Fruit fly (Drosophila melanogaster): ENCODE measurements around the gene CG13375.

CG13375 gene

dm6 chrX:342422-343169, 47.8 kb upstream of the CG13375 start (continued):
- TF ChIP-seq cad (GFP tag; optimal IDR thresholded peaks at IDR 0.05) (no peak), NfI (GFP tag; optimal IDR thresholded peaks at IDR 0.05) (no peak), danr (GFP tag; IDR thresholded peaks at IDR 0.05) (no peak), dysf (GFP tag; IDR thresholded peaks at IDR 0.05) (0 out of 3 replicates have a peak, but pooled peaks have one; percentile 36), fru (optimal IDR thresholded peaks at IDR 0.05) (no peak), Drgx (GFP tag; IDR thresholded peaks at IDR 0.05) (peak; percentile 50; the same call in 1 of the 2 replicates), Myb (GFP tag; optimal IDR thresholded peaks at IDR 0.05) (no peak), btn (GFP tag; optimal IDR thresholded peaks at IDR 0.05) (no peak), CG15269 (tag; optimal IDR thresholded peaks at IDR 0.05) (peak; percentile 44), row (GFP tag; IDR thresholded peaks at IDR 0.05) (0 out of 3 replicates have a peak, but pooled peaks have one; percentile 20), Ssrp (tag; optimal IDR thresholded peaks at IDR 0.05) (peak; percentile 7), shn (GFP tag; optimal IDR thresholded peaks at IDR 0.05) (no peak), CG7556 (GFP tag; optimal IDR thresholded peaks at IDR 0.05) (peak; percentile 9), Adf1 (GFP tag; IDR thresholded peaks at IDR 0.05) (peak; percentile 68), Sox102F (GFP tag; optimal IDR thresholded peaks at IDR 0.05) (peak; percentile 60), Deaf1 (tag; optimal IDR thresholded peaks at IDR 0.05) (peak; percentile 67), cato (GFP tag; optimal IDR thresholded peaks at IDR 0.05; ENCODE audit: borderline replicate concordance) (no peak), Oli (tag; optimal IDR thresholded peaks at IDR 0.05) (peak; percentile 39), CG2712 (tag; optimal IDR thresholded peaks at IDR 0.05) (peak; percentile 17), CG2678 (tag; optimal IDR thresholded peaks at IDR 0.05) (peak; percentile 22), CG17829 (tag; optimal IDR thresholded peaks at IDR 0.05) (no peak), CG8924 (tag; optimal IDR thresholded peaks at IDR 0.05) (peak; percentile 12), Eip74EF (GFP tag; optimal IDR thresholded peaks at IDR 0.05) (no peak), Ptx1 (GFP tag; IDR thresholded peaks at IDR 0.05) (peak; percentile 36; the same call in 1 of the 2 replicates)

dm6 chrX:340809-341208, 46.0 kb upstream of the CG13375 start:
- TF ChIP-seq CG9609 (GFP tag; optimal IDR thresholded peaks at IDR 0.05) (no peak), vvl (GFP tag; IDR thresholded peaks at IDR 0.05) (peak; percentile 40), ssp (GFP tag; IDR thresholded peaks at IDR 0.05) (no peak), Abd-B (GFP tag; optimal IDR thresholded peaks at IDR 0.05) (no peak), twi (tag; optimal IDR thresholded peaks at IDR 0.05) (no peak), Kr (GFP tag; optimal IDR thresholded peaks at IDR 0.05) (no peak), al (GFP tag; IDR thresholded peaks at IDR 0.05) (no peak), CG5953 (GFP tag; IDR thresholded peaks at IDR 0.05) (no peak), jumu (GFP tag; optimal IDR thresholded peaks at IDR 0.05) (no peak), Vsx1 (GFP tag; optimal IDR thresholded peaks at IDR 0.05) (no peak), so (GFP tag; IDR thresholded peaks at IDR 0.05) (no peak), chn (GFP tag; optimal IDR thresholded peaks at IDR 0.05) (no peak), Drgx (GFP tag; IDR thresholded peaks at IDR 0.05) (peak; percentile 32; the same call in 1 of the 2 replicates), CG10321 (GFP tag; IDR thresholded peaks at IDR 0.05) (no peak), Fer1 (GFP tag; optimal IDR thresholded peaks at IDR 0.05) (no peak), row (GFP tag; IDR thresholded peaks at IDR 0.05) (0 out of 3 replicates have a peak, but pooled peaks have one; percentile 23), Atf6 (GFP tag; IDR thresholded peaks at IDR 0.05) (no peak), Atf-2 (GFP tag; optimal IDR thresholded peaks at IDR 0.05) (no peak), sens (GFP tag) (no peak), CG18262 (tag; optimal IDR thresholded peaks at IDR 0.05) (no peak), CG18599 (GFP tag; optimal IDR thresholded peaks at IDR 0.05) (no peak), Deaf1 (tag; optimal IDR thresholded peaks at IDR 0.05) (no peak)
